Fruit fly (Drosophila melanogaster) S2 (cell line): ENCODE data around the gene MKP-4.

Experiments used
- CG8478 ChIP-seq: fragments of >200 bp; optimal IDR thresholded peaks from 2 replicates; lab custom pipeline; 2018
- CTCF ChIP-seq, 2 experiments: fragments of >200 bp; optimal IDR thresholded peaks; 2 replicates each; lab custom pipeline; 2018

dm6 chrX:19585142-19585541, 37.8 kb upstream of the MKP-4 start:
- TF ChIP-seq CG8478 (no peak), CTCF (optimal IDR thresholded peaks at IDR 0.05; lab: Kevin White, UChicago) (peak; percentile 81 to 83)
